Fruit fly (Drosophila melanogaster): ENCODE measurements around the gene CG13605.

DNA sequence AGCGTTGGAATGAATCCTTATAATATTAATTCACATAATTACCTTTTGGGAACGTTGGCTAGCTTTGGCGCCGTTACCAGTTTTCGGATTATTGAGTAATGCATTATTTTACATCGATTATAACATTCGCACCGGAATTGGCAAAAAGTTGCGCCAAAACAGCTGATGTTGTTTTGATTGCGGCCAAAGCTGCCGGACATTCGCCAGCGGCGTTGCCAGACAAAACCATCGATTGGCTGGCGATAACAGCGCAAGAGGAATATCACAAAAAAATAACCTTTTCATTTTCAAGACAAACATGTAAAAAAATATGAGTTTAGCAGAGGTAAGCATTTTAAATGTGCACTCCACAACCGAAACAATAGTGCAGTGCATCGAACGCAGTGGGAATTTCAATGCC lies 17.9 kb upstream of the CG13605 start, which contains the start of the genes GatB and Tsc1:
- TF ChIP-seq h (optimal IDR thresholded peaks at IDR 0.05): no peak
- no peak for TF ChIP-seq psq (optimal IDR thresholded peaks at IDR 0.05)
- no peak for TF ChIP-seq insv (optimal IDR thresholded peaks at IDR 0.05)
- no peak for TF ChIP-seq Myc (optimal IDR thresholded peaks at IDR 0.05)

Data from Kc167 (cell line).